Fruit fly (Drosophila melanogaster) Kc167 (cell line): ENCODE measurements around the gene Csp.

Source experiments
- Myc ChIP-seq: fragments of >200 bp; optimal IDR thresholded peaks from 2 replicates; lab custom pipeline; 2017; ENCODE audit warnings: missing external identifiers
- Sin3A ChIP-seq: fragments of >200 bp; optimal IDR thresholded peaks from 2 replicates; lab custom pipeline; 2018; ENCODE audit warnings: missing external identifiers
- h ChIP-seq: fragments of >200 bp; optimal IDR thresholded peaks from 3 replicates; lab custom pipeline; 2018; ENCODE audit warnings: missing external identifiers
- insv ChIP-seq: fragments of >200 bp; optimal IDR thresholded peaks from 3 replicates; lab custom pipeline; 2018; ENCODE audit warnings: missing external identifiers
- psq ChIP-seq: fragments of >200 bp; optimal IDR thresholded peaks from 2 replicates; lab custom pipeline; 2017; ENCODE audit warnings: missing external identifiers
- ttk ChIP-seq: sonication (Bioruptor generic); optimal IDR thresholded peaks from 2 replicates; lab custom pipeline; 2017; ENCODE audit warnings: missing external identifiers

DNA sequence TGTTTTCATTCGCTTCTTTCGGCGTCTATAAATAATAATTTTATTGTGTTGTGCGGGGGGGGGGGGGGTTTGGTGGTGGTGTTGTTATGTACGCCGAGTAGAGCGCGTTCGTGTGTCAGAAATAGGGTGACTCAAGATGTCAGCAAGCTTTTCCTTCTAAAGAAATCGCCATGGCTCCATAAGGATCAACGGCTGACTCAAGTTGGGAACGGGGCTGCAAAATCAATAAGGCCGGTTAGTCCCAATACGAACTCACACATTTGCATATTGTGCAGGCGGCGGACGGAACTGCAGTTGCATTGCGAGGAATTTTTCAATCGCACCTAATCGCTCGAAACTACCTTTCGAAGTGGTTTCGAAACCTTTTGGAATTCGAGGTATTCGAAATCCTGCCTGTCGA, 9.4 kb downstream of the Csp start:
- TF ChIP-seq insv (lab: Kevin White, UChicago), result no peak
- TF ChIP-seq Sin3A (lab: Kevin White, UChicago), result no peak
- TF ChIP-seq psq, result no peak
- no peak for TF ChIP-seq Myc (lab: Kevin White, UChicago)
- no peak for TF ChIP-seq h
- TF ChIP-seq ttk (lab: Kevin White, UChicago), result no peak
